Fruit fly (Drosophila melanogaster) whole organism: ENCODE results near the gene opa.

Source experiments
- CG8478 ChIP-seq: fragments of >200 bp; optimal IDR thresholded peaks from 2 replicates; lab custom pipeline; 2018; ENCODE audit warnings: inconsistent platforms
- Dll ChIP-seq: fragments of >200 bp; optimal IDR thresholded peaks from 2 replicates; lab custom pipeline; 2017
- EcR ChIP-seq, 2 experiments: fragments of >200 bp; optimal IDR thresholded peaks; 2 replicates each; lab custom pipeline; 2017; ENCODE audit warnings: missing biosample characterization in 2 of 2, missing genetic modification characterization in 2 of 2, missing genetic modification reagents in 2 of 2
- pan ChIP-seq: fragments of >200 bp; optimal IDR thresholded peaks from 2 replicates; lab custom pipeline; 2017
- psq ChIP-seq: fragments of >200 bp; optimal IDR thresholded peaks from 2 replicates; lab custom pipeline; 2017
- usp ChIP-seq: fragments of >200 bp; optimal IDR thresholded peaks from 2 replicates; lab custom pipeline; 2017; ENCODE audit warnings: missing biosample characterization, missing genetic modification characterization, mixed read lengths

opa gene

dm6 chr3R:4903565-4903964 lies 51.0 kb downstream of the opa start:
- TF ChIP-seq pan (lab: Kevin White, UChicago) (no peak), CG8478 (lab: Kevin White, UChicago) (no peak), usp (no peak), EcR (GFP tag; optimal IDR thresholded peaks at IDR 0.05; lab: Kevin White, UChicago) (no peak), Dll (no peak), psq (no peak)

- TF ChIP-seq psq (no peak), pan (lab: Kevin White, UChicago) (no peak), EcR (GFP tag; optimal IDR thresholded peaks at IDR 0.05; lab: Kevin White, UChicago) (no peak), Dll (no peak), usp (no peak), CG8478 (lab: Kevin White, UChicago) (no peak)
These were observed 52.2 kb downstream of the opa start for dm6 chr3R:4904844-4905243.

- TF ChIP-seq EcR (GFP tag; optimal IDR thresholded peaks at IDR 0.05; lab: Kevin White, UChicago) (no peak), usp (no peak), Dll (no peak), psq (no peak)
These were observed 53.4 kb downstream of the opa start, which contains the start of gene Gnf1 for dm6 chr3R:4905764-4906626. Gene Gnf1 (plus strand): TSS chr3R:4906622.

dm6 chr3R:4906627-4906940 lies 54.0 kb downstream of the opa start:
- TF ChIP-seq psq (no peak), EcR (GFP tag; optimal IDR thresholded peaks at IDR 0.05; lab: Kevin White, UChicago) (no peak)

dm6 chr3R:4910365-4910810 lies 57.8 kb downstream of the opa start, which contains the start of gene Cdep:
Gene Cdep (plus strand): TSS chr3R:4910552.
- TF ChIP-seq pan (lab: Kevin White, UChicago) (no peak), Dll (no peak), EcR (GFP tag; optimal IDR thresholded peaks at IDR 0.05; lab: Kevin White, UChicago) (no peak), usp (no peak), CG8478 (lab: Kevin White, UChicago) (no peak), psq (no peak)

dm6 chr3R:4910839-4911341 lies 58.3 kb downstream of the opa start:
- TF ChIP-seq Dll, result no peak
- TF ChIP-seq psq, result no peak
- peak; percentile 29 for TF ChIP-seq CG8478 (lab: Kevin White, UChicago)
- TF ChIP-seq usp, result no peak
- no peak for TF ChIP-seq pan (lab: Kevin White, UChicago)
- TF ChIP-seq EcR (GFP tag; optimal IDR thresholded peaks at IDR 0.05; lab: Kevin White, UChicago), result no peak

dm6 chr3R:4912130-4912549 lies 59.5 kb downstream of the opa start:
- no peak for TF ChIP-seq psq
- no peak for TF ChIP-seq Dll
- no peak for TF ChIP-seq CG8478 (lab: Kevin White, UChicago)
- no peak for TF ChIP-seq usp
- TF ChIP-seq EcR (GFP tag; optimal IDR thresholded peaks at IDR 0.05; lab: Kevin White, UChicago), result no peak
- TF ChIP-seq pan (lab: Kevin White, UChicago), result no peak

dm6 chr3R:4913181-4913580 lies 60.6 kb downstream of the opa start:
- TF ChIP-seq CG8478 (lab: Kevin White, UChicago) (no peak), psq (no peak), Dll (no peak), usp (no peak), EcR (GFP tag; optimal IDR thresholded peaks at IDR 0.05; lab: Kevin White, UChicago) (no peak), pan (lab: Kevin White, UChicago) (no peak)

dm6 chr3R:4914439-4914880 lies 61.8 kb downstream of the opa start:
- no peak for TF ChIP-seq Dll
- no peak for TF ChIP-seq psq
- no peak for TF ChIP-seq pan (lab: Kevin White, UChicago)
- no peak for TF ChIP-seq EcR (GFP tag; optimal IDR thresholded peaks at IDR 0.05; lab: Kevin White, UChicago)
- no peak for TF ChIP-seq CG8478 (lab: Kevin White, UChicago)
- TF ChIP-seq usp, result no peak
